Worm (Caenorhabditis elegans) whole organism, L4 larva: Measurements from ENCODE around the gene R08F11.4.
A peak's percentile ranks its signal among the peaks of the same experiment; 100 is the strongest.

Experiments
- D1046.2 ChIP-seq: fragments of 200-800 bp; sonication (Bioruptor generic); IDR thresholded peaks from 2 replicates; pipeline ENCODE4 v1.3.6; 2022; ENCODE audit warnings: missing genetic modification characterization, missing compliant biosample characterization
- R02D3.7 ChIP-seq: fragments of 150-350 bp; sonication (generic microtip); optimal IDR thresholded peaks from 3 replicates; lab custom pipeline; 2014; ENCODE audit warnings: missing biosample characterization, missing genetic modification characterization
- ceh-28 ChIP-seq: fragments of 150-350 bp; optimal IDR thresholded peaks from 2 replicates; lab custom pipeline; 2014; ENCODE audit warnings: missing biosample characterization, missing genetic modification reagents, missing genetic modification characterization
- egl-27 ChIP-seq: sonication (generic microtip); optimal IDR thresholded peaks from 3 replicates; lab custom pipeline; 2017; ENCODE audit warnings: missing biosample characterization, missing genetic modification reagents, missing genetic modification characterization
- lin-39 ChIP-seq: fragments of 150-350 bp; optimal IDR thresholded peaks from 2 replicates; lab custom pipeline; 2014; ENCODE audit warnings: missing biosample characterization, missing genetic modification reagents, missing genetic modification characterization
- nhr-102 ChIP-seq: sonication (generic microtip); optimal IDR thresholded peaks from 2 replicates; lab custom pipeline; 2016; ENCODE audit warnings: mild to moderate bottlenecking, missing genetic modification characterization, moderate library complexity, missing compliant biosample characterization
- nhr-28 ChIP-seq: fragments of 150-350 bp; optimal IDR thresholded peaks from 2 replicates; lab custom pipeline; 2014; ENCODE audit warnings: missing biosample characterization, missing genetic modification characterization

- TF ChIP-seq nhr-102 (tag; lab: Kevin White, UChicago) (no peak), D1046.2 (GFP tag; lab: Robert Waterston, UW) (no peak), lin-39 (tag; lab: Kevin White, UChicago) (no peak), nhr-28 (tag; lab: Kevin White, UChicago) (peak; percentile 78), egl-27 (tag; lab: Kevin White, UChicago) (no peak), ceh-28 (tag; lab: Kevin White, UChicago) (no peak), R02D3.7 (tag; lab: Kevin White, UChicago) (no peak)
These were observed 38.6 kb upstream of the R08F11.4 start, which contains the start of gene ugt-32 for ce11 chrV:3843926-3844325.
